Fruit fly (Drosophila melanogaster): ENCODE measurements around the gene nullo.

The nullo gene

DNA sequence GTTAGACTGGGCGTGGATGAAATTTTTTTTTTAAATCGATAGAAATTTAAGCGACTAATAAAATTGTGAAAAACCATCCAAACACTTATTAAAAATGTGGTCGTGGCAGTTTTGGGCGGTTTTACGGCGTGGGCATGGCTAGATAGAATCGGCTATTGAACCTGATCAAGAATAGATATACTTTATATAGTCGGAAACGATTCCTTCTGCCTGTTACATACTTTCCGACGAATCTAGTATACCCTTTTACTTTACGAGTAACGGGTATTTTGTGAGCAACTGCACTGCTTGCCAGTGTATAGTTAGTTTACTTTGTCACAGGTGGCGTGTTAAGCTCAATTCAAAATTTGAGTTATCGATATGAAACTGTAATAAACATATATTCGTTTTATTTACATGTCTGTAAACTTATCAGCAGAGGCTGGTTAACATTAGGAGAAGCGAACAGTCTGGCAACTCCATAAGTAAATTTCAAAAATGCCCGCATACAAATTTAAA, 34.3 kb upstream of the nullo start (continued):
- TF ChIP-seq repo (GFP tag; optimal IDR thresholded peaks at IDR 0.05) (no peak), CG11456 (GFP tag; IDR thresholded peaks at IDR 0.05) (peak; percentile 68; the same call in 2 of the 3 replicates), scrt (GFP tag; optimal IDR thresholded peaks at IDR 0.05) (no peak), Bgb (GFP tag; IDR thresholded peaks at IDR 0.05; ENCODE audit: partially characterized antibody) (peak; percentile 85), Nf-YB (GFP tag; optimal IDR thresholded peaks at IDR 0.05) (no peak), nmo (GFP tag; optimal IDR thresholded peaks at IDR 0.05) (peak; percentile 68), CG12659 (GFP tag; optimal IDR thresholded peaks at IDR 0.05) (peak; percentile 70), D19A (tag; optimal IDR thresholded peaks at IDR 0.05) (peak; percentile 9), unpg (GFP tag; optimal IDR thresholded peaks at IDR 0.05) (peak; percentile 30), CG1832 (GFP tag; optimal IDR thresholded peaks at IDR 0.05) (no peak), CG1603 (tag; optimal IDR thresholded peaks at IDR 0.05) (peak; percentile 59), toy (GFP tag; IDR thresholded peaks at IDR 0.05) (no peak), lilli (GFP tag; optimal IDR thresholded peaks at IDR 0.05) (peak; percentile 84), ftz-f1 (GFP tag; optimal IDR thresholded peaks at IDR 0.05) (no peak), ham (GFP tag; IDR thresholded peaks at IDR 0.05) (no peak), CG8765 (GFP tag; IDR thresholded peaks at IDR 0.05) (no peak), CG7556 (GFP tag; optimal IDR thresholded peaks at IDR 0.05) (peak; percentile 37), prd (optimal IDR thresholded peaks at IDR 0.05) (no peak), prd (GFP tag; IDR thresholded peaks at IDR 0.05) (peak; percentile 62), CG8478 (optimal IDR thresholded peaks at IDR 0.05) (no peak), CG12299 (tag; optimal IDR thresholded peaks at IDR 0.05) (peak; percentile 15), CG10654 (GFP tag; optimal IDR thresholded peaks at IDR 0.05) (no peak), CG34376 (GFP tag; optimal IDR thresholded peaks at IDR 0.05) (no peak), CG16779 (GFP tag; IDR thresholded peaks at IDR 0.05) (no peak), Dip3 (GFP tag; optimal IDR thresholded peaks at IDR 0.05) (peak; percentile 20), CG13894 (tag; optimal IDR thresholded peaks at IDR 0.05) (peak; percentile 9), Doc2 (GFP tag; IDR thresholded peaks at IDR 0.05) (no peak), Scr (GFP tag; IDR thresholded peaks at IDR 0.05; ENCODE audit: partially characterized antibody) (peak; percentile 67), Fer2 (tag; optimal IDR thresholded peaks at IDR 0.05) (no peak), gfzf (GFP tag; optimal IDR thresholded peaks at IDR 0.05) (peak; percentile 27), CG17361 (GFP tag; IDR thresholded peaks at IDR 0.05) (0 out of 3 replicates have a peak, but pooled peaks have one; percentile 42), Fer1 (GFP tag; optimal IDR thresholded peaks at IDR 0.05) (peak; percentile 41), NFAT (GFP tag; IDR thresholded peaks at IDR 0.05) (peak; percentile 58; the same call in 1 of the 2 replicates), CG9876 (GFP tag; optimal IDR thresholded peaks at IDR 0.05) (no peak), mld (GFP tag; IDR thresholded peaks at IDR 0.05; ENCODE audit: partially characterized antibody) (0 out of 3 replicates have a peak, but pooled peaks have one; percentile 21), CG4730 (GFP tag; IDR thresholded peaks at IDR 0.05) (0 out of 2 replicates have a peak, but pooled peaks have one; percentile 21), CG10979 (tag; optimal IDR thresholded peaks at IDR 0.05) (peak; percentile 26), vvl (GFP tag; IDR thresholded peaks at IDR 0.05) (peak; percentile 74), Doc3 (GFP tag; IDR thresholded peaks at IDR 0.05; ENCODE audit: partially characterized antibody) (peak; percentile 42; the same call in 1 of the 3 replicates), kni (GFP tag; optimal IDR thresholded peaks at IDR 0.05) (no peak), Dll (GFP tag; IDR thresholded peaks at IDR 0.05; ENCODE audit: partially characterized antibody) (peak; percentile 71), vfl (GFP tag; optimal IDR thresholded peaks at IDR 0.05) (no peak), chm (GFP tag; IDR thresholded peaks at IDR 0.05) (0 out of 2 replicates have a peak, but pooled peaks have one; percentile 19), CG4424 (GFP tag; optimal IDR thresholded peaks at IDR 0.05) (peak; percentile 20), Hr78 (GFP tag; optimal IDR thresholded peaks at IDR 0.05) (no peak), zf30C (GFP tag; optimal IDR thresholded peaks at IDR 0.05) (no peak), Hmr (GFP tag; optimal IDR thresholded peaks at IDR 0.05) (peak; percentile 63), NC2β (GFP tag; optimal IDR thresholded peaks at IDR 0.05) (peak; percentile 10), CG30020 (tag; optimal IDR thresholded peaks at IDR 0.05) (peak; percentile 15), CG6813 (GFP tag; optimal IDR thresholded peaks at IDR 0.05) (no peak)
